Worm (Caenorhabditis elegans): ENCODE results near the gene grl-24.
A peak's percentile ranks its signal among the peaks of the same experiment; 100 is the strongest.

- no peak for TF ChIP-seq lin-40 (tag; optimal IDR thresholded peaks at IDR 0.05)
- TF ChIP-seq snpc-1.3 (tag; optimal IDR thresholded peaks at IDR 0.05; ENCODE audit: insufficient read depth) = peak; percentile 7
- TF ChIP-seq attf-3 (GFP tag; conservative IDR thresholded peaks at IDR 0.05) = no peak
- no peak for TF ChIP-seq fkh-3 (tag; optimal IDR thresholded peaks at IDR 0.05)
- TF ChIP-seq lsy-27 (tag; optimal IDR thresholded peaks at IDR 0.05; ENCODE audit: borderline replicate concordance, insufficient read depth) = no peak
- no peak for TF ChIP-seq hrde-1 (tag; optimal IDR thresholded peaks at IDR 0.05; ENCODE audit: borderline replicate concordance)
- TF ChIP-seq mes-4 (tag; optimal IDR thresholded peaks at IDR 0.05) = no peak
- no peak for TF ChIP-seq ets-4 (GFP tag; optimal IDR thresholded peaks at IDR 0.05)
- TF ChIP-seq F52B5.7 (tag; optimal IDR thresholded peaks at IDR 0.05) = no peak
- TF ChIP-seq ztf-25 (GFP tag; IDR thresholded peaks at IDR 0.05) = no peak
- peak; percentile 74 for TF ChIP-seq ekl-4 (GFP tag; IDR thresholded peaks at IDR 0.05)
- TF ChIP-seq let-607 (tag; optimal IDR thresholded peaks at IDR 0.05) = no peak
Observed at ce11 chrIV:17461222-17461707, 14.4 kb downstream of the grl-24 start, which contains the start of gene rif-1.1.
